Fruit fly (Drosophila melanogaster): Measurements from ENCODE around the gene CG3842.

dm6 chrX:6330369-6330949 lies 7.1 kb upstream of the CG3842 start, which contains the start of gene CG42240:
- TF ChIP-seq Fer1 (GFP tag; optimal IDR thresholded peaks at IDR 0.05) (peak; percentile 93), jing (GFP tag; optimal IDR thresholded peaks at IDR 0.05) (peak; percentile 79), Camta (GFP tag; optimal IDR thresholded peaks at IDR 0.05) (peak; percentile 86), CG13123 (GFP tag; optimal IDR thresholded peaks at IDR 0.05) (peak; percentile 55), Scr (GFP tag; IDR thresholded peaks at IDR 0.05; ENCODE audit: partially characterized antibody) (no peak), Gsc (GFP tag; IDR thresholded peaks at IDR 0.05) (peak; percentile 29; the same call in 1 of the 2 replicates), CG7372 (GFP tag; IDR thresholded peaks at IDR 0.05) (peak; percentile 81), bigmax (GFP tag; optimal IDR thresholded peaks at IDR 0.05) (no peak)

Data from whole organism, embryonic.